Fruit fly (Drosophila melanogaster) Kc167 (cell line): ENCODE data around the gene HisRS.

ENCODE experiments used
- Myc ChIP-seq: fragments of >200 bp; optimal IDR thresholded peaks from 2 replicates; lab custom pipeline; 2017; ENCODE audit warnings: missing external identifiers
- h ChIP-seq: fragments of >200 bp; optimal IDR thresholded peaks from 3 replicates; lab custom pipeline; 2018; ENCODE audit warnings: missing external identifiers
- psq ChIP-seq: fragments of >200 bp; optimal IDR thresholded peaks from 2 replicates; lab custom pipeline; 2017; ENCODE audit warnings: missing external identifiers
- ttk ChIP-seq: sonication (Bioruptor generic); optimal IDR thresholded peaks from 2 replicates; lab custom pipeline; 2017; ENCODE audit warnings: missing external identifiers

DNA sequence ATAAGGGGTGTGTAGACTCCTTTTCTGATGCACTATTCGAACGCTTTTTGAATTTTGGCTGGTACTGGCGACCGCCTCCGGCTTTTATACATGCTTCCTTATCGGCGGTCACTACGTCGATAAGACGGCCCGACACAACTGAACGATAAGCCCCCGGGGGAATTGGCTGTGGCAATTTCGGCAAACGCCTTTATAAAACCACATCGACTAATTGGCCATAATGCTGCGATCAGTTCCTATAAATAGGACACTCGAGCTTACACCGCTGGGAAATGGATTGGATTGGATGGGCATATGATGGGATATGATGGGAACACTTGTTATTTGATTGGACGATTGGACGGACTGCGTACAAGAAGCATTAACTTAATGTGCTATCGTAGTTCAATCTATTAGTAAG lies 23.3 kb upstream of the HisRS start, which contains the start of gene CG15044:
- TF ChIP-seq h (lab: Kevin White, UChicago) (no peak), ttk (lab: Kevin White, UChicago) (no peak), psq (lab: Kevin White, UChicago) (no peak), Myc (lab: Kevin White, UChicago) (no peak)
